Fruit fly (Drosophila melanogaster): ENCODE results near the gene CG15599.

DNA sequence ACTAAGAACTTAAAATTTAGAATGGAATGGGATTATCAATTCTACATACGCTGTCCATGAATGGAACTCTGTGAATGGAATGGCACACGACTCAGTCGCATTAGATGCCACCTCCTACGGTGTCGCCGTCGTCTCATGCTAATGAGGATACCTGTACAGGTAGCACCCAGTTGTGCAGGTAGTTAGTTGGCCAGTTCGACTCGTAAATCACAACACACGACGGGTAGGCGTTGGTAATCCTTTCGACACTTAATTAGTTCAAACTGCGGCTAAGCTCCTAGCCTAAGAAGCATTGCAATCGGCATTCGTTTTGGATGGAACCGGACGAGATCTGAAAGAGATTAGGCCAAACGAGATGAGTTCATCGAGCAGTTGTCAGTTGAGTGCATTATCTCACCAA is 4.2 kb downstream of the CG15599 start:
- TF ChIP-seq CG9948 (tag; optimal IDR thresholded peaks at IDR 0.05) = no peak
- TF ChIP-seq CG10348 (GFP tag; IDR thresholded peaks at IDR 0.05) = no peak
- TF ChIP-seq CG4496 (GFP tag; IDR thresholded peaks at IDR 0.05) = no peak
- no peak for TF ChIP-seq gl (tag; optimal IDR thresholded peaks at IDR 0.05)
- no peak for TF ChIP-seq fd96Ca (GFP tag; IDR thresholded peaks at IDR 0.05)
- TF ChIP-seq CG34367 (tag; optimal IDR thresholded peaks at IDR 0.05) = no peak
- TF ChIP-seq CG17806 (tag; optimal IDR thresholded peaks at IDR 0.05) = no peak
- no peak for TF ChIP-seq CG32121 (GFP tag; IDR thresholded peaks at IDR 0.05)
- TF ChIP-seq Snoo (tag; optimal IDR thresholded peaks at IDR 0.05) = no peak
- no peak for TF ChIP-seq Pif1A (GFP tag; optimal IDR thresholded peaks at IDR 0.05)
- no peak for TF ChIP-seq rn (GFP tag; IDR thresholded peaks at IDR 0.05)
- TF ChIP-seq CG15710 (tag; optimal IDR thresholded peaks at IDR 0.05) = no peak
- no peak for TF ChIP-seq CG14655 (GFP tag; optimal IDR thresholded peaks at IDR 0.05)
- no peak for TF ChIP-seq CG8159 (tag; optimal IDR thresholded peaks at IDR 0.05)

Data from whole organism, pupa.